Worm (Caenorhabditis elegans) whole organism, L4 larva: ENCODE measurements around the gene F39G3.4.

Experiments used
- D1046.2 ChIP-seq: fragments of 200-800 bp; sonication (Bioruptor generic); IDR thresholded peaks from 2 replicates; pipeline ENCODE4 v1.3.6; 2022; ENCODE audit warnings: missing genetic modification characterization, missing compliant biosample characterization
- F49E8.2 ChIP-seq: sonication (generic microtip); optimal IDR thresholded peaks from 2 replicates; lab custom pipeline; 2016; ENCODE audit warnings: missing compliant biosample characterization, mild to moderate bottlenecking, missing genetic modification characterization, borderline replicate concordance
- daf-8 ChIP-seq: fragments of 200-800 bp; sonication (Bioruptor generic); IDR thresholded peaks from 2 replicates; pipeline ENCODE4 v1.3.6; 2022; ENCODE audit warnings: missing genetic modification characterization, missing compliant biosample characterization
- fkh-10 ChIP-seq: fragments of 150-350 bp; optimal IDR thresholded peaks from 2 replicates; lab custom pipeline; 2014; ENCODE audit warnings: missing biosample characterization, missing genetic modification reagents, missing genetic modification characterization
- fos-1 ChIP-seq: fragments of 150-350 bp; optimal IDR thresholded peaks from 2 replicates; lab custom pipeline; 2014; ENCODE audit warnings: missing biosample characterization, missing genetic modification characterization
- hlh-30 ChIP-seq: sonication (generic microtip); optimal IDR thresholded peaks from 2 replicates; lab custom pipeline; 2017; ENCODE audit warnings: antibody characterized with exemption, mild to moderate bottlenecking, missing genetic modification characterization, missing compliant biosample characterization; ENCODE audit not compliant: insufficient read depth
- lin-15B ChIP-seq: fragments of 150-350 bp; sonication (generic microtip); optimal IDR thresholded peaks from 3 replicates; lab custom pipeline; 2014; ENCODE audit warnings: missing biosample characterization, missing genetic modification characterization
- lin-29 ChIP-seq: fragments of 200-800 bp; sonication (Bioruptor generic); IDR thresholded peaks from 2 replicates; pipeline ENCODE4 v1.3.6; 2022; ENCODE audit warnings: missing genetic modification reagents, missing genetic modification characterization, missing compliant biosample characterization
- mep-1 ChIP-seq: fragments of 150-350 bp; sonication (generic microtip); optimal IDR thresholded peaks from 3 replicates; lab custom pipeline; 2014; ENCODE audit warnings: missing biosample characterization, missing genetic modification characterization
- nhr-237 ChIP-seq: sonication (generic microtip); optimal IDR thresholded peaks from 2 replicates; lab custom pipeline; 2017; ENCODE audit warnings: missing biosample characterization, missing genetic modification characterization
- pqm-1 ChIP-seq: sonication (generic microtip); optimal IDR thresholded peaks from 2 replicates; lab custom pipeline; 2017; ENCODE audit warnings: missing biosample characterization, missing genetic modification characterization
- unc-62 ChIP-seq, 3 experiments: fragments of 150-350 bp in 1 of 3; sonication (generic microtip); optimal IDR thresholded peaks in 2 of 3; peaks in 1 of 3; 1 replicate in 1 of 3; 2 replicates in 2 of 3; lab custom pipeline; 2014 to 2017; ENCODE audit warnings: missing biosample characterization in 3 of 3, missing genetic modification characterization in 3 of 3, missing genetic modification reagents in 3 of 3, missing genotype in 1 of 3

ce11 chrV:4758019-4758418 lies 33.5 kb downstream of the F39G3.4 start:
- no peak for TF ChIP-seq F49E8.2
- no peak for TF ChIP-seq pqm-1 (tag; lab: Kevin White, UChicago)
- TF ChIP-seq hlh-30 (tag; lab: Kevin White, UChicago) = no peak
- TF ChIP-seq nhr-237 (tag; lab: Kevin White, UChicago) = no peak
- no peak for TF ChIP-seq unc-62 (GFP tag; optimal IDR thresholded peaks at IDR 0.05 in 1 of 2; lab: Kevin White, UChicago)
- TF ChIP-seq unc-62 (tag; optimal IDR thresholded peaks at IDR 0.05; lab: Kevin White, UChicago) = no peak
- TF ChIP-seq lin-29 (GFP tag; lab: Robert Waterston, UW) = no peak
- no peak for TF ChIP-seq daf-8 (GFP tag; lab: Robert Waterston, UW)
- TF ChIP-seq D1046.2 (GFP tag; lab: Robert Waterston, UW) = no peak
- TF ChIP-seq lin-15B = no peak
- no peak for TF ChIP-seq mep-1 (tag; lab: Kevin White, UChicago)
- TF ChIP-seq fkh-10 = no peak
- TF ChIP-seq fos-1 (tag; lab: Kevin White, UChicago) = no peak
